Worm (Caenorhabditis elegans) whole organism, L1 larva: Measurements from ENCODE around the gene K06A9.2.

Experiments used
- C16A3.4 ChIP-seq: fragments of 150-350 bp; optimal IDR thresholded peaks from 2 replicates; lab custom pipeline; 2014; ENCODE audit warnings: missing biosample characterization, missing genetic modification characterization
- ces-1 ChIP-seq: fragments of 150-350 bp; optimal IDR thresholded peaks from 2 replicates; lab custom pipeline; 2014; ENCODE audit warnings: missing biosample characterization, missing genetic modification reagents, missing genetic modification characterization
- efl-3 ChIP-seq: fragments of 200-800 bp; sonication (Bioruptor generic); optimal IDR thresholded peaks from 2 replicates; lab custom pipeline; 2018; ENCODE audit warnings: mild to moderate bottlenecking, missing genetic modification characterization, missing compliant biosample characterization
- hlh-17 ChIP-seq: fragments of 200-800 bp; sonication (Bioruptor generic); optimal IDR thresholded peaks from 2 replicates; lab custom pipeline; 2018; ENCODE audit warnings: missing genetic modification characterization, mild to moderate bottlenecking, missing compliant biosample characterization, moderate library complexity, borderline replicate concordance
- hlh-4 ChIP-seq: sonication (generic microtip); optimal IDR thresholded peaks from 2 replicates; lab custom pipeline; 2016; ENCODE audit warnings: mild to moderate bottlenecking, missing genetic modification characterization, missing compliant biosample characterization
- lin-39 ChIP-seq: fragments of 150-350 bp; optimal IDR thresholded peaks from 2 replicates; lab custom pipeline; 2014; ENCODE audit warnings: missing biosample characterization, missing genetic modification reagents, missing genetic modification characterization
- lsy-2 ChIP-seq, 2 experiments: fragments of 150-350 bp; optimal IDR thresholded peaks; 2 replicates each; lab custom pipeline; 2014; ENCODE audit warnings: missing biosample characterization in 2 of 2, missing genetic modification characterization in 2 of 2
- nhr-28 ChIP-seq: fragments of 150-350 bp; optimal IDR thresholded peaks from 2 replicates; lab custom pipeline; 2014; ENCODE audit warnings: missing biosample characterization, missing genetic modification characterization
- nhr-85 ChIP-seq: sonication (generic microtip); peaks from one replicate; lab custom pipeline; 2016; ENCODE audit warnings: missing genetic modification characterization, inconsistent platforms, missing compliant biosample characterization
- unc-130 ChIP-seq: fragments of 150-350 bp; optimal IDR thresholded peaks from 2 replicates; lab custom pipeline; 2017; ENCODE audit warnings: missing biosample characterization, missing genetic modification characterization, inconsistent platforms
- xbp-1 ChIP-seq: sonication (generic microtip); optimal IDR thresholded peaks from 2 replicates; lab custom pipeline; 2016; ENCODE audit warnings: missing genetic modification characterization, missing compliant biosample characterization
- ztf-4 ChIP-seq: fragments of 150-350 bp; optimal IDR thresholded peaks from 2 replicates; lab custom pipeline; 2014; ENCODE audit warnings: missing biosample characterization, missing genetic modification characterization

Gene K06A9.2

ce11 chrX:1589114-1589902 is 53.1 kb downstream of the K06A9.2 start:
- TF ChIP-seq unc-130 (tag; lab: Kevin White, UChicago) (no peak), efl-3 (GFP tag; lab: Kevin White, UChicago) (no peak), xbp-1 (tag; lab: Kevin White, UChicago) (no peak), ces-1 (no peak), ztf-4 (tag; lab: Kevin White, UChicago) (no peak), lsy-2 (tag; optimal IDR thresholded peaks at IDR 0.05; lab: Kevin White, UChicago) (no peak), nhr-28 (no peak), nhr-85 (tag; lab: Kevin White, UChicago) (no peak), hlh-4 (tag; lab: Kevin White, UChicago) (no peak), C16A3.4 (no peak), lin-39 (tag; lab: Kevin White, UChicago) (no peak), hlh-17 (GFP tag; lab: Kevin White, UChicago) (no peak)
